Worm (Caenorhabditis elegans): ENCODE measurements around the gene lrpc-1.

ce11 chrV:5651905-5652304 lies 38.9 kb upstream of the lrpc-1 start:
- TF ChIP-seq hlh-30 (tag; optimal IDR thresholded peaks at IDR 0.05; ENCODE audit: insufficient read depth) (peak; percentile 19), pqm-1 (tag; optimal IDR thresholded peaks at IDR 0.05) (no peak), nhr-11 (tag; optimal IDR thresholded peaks at IDR 0.05) (no peak), ama-1 (optimal IDR thresholded peaks at IDR 0.05) (no peak)
